Worm (Caenorhabditis elegans): ENCODE data around the gene T04A6.1.

The T04A6.1 gene

ce11 chrIII:7614530-7614929, 1.8 kb upstream of the T04A6.1 start, which contains the start of gene T04A6.2:
T04A6.2 (plus strand) TSS chrIII:7614830.
- no peak for TF ChIP-seq W03F9.2 (tag; optimal IDR thresholded peaks at IDR 0.05)
- TF ChIP-seq dao-5 (tag; optimal IDR thresholded peaks at IDR 0.05): no peak
- TF ChIP-seq him-1 (tag; optimal IDR thresholded peaks at IDR 0.05): no peak

ce11 chrIII:7618294-7618693, 2.0 kb downstream of the T04A6.1 start:
- TF ChIP-seq W03F9.2 (tag; optimal IDR thresholded peaks at IDR 0.05) (no peak), him-1 (tag; optimal IDR thresholded peaks at IDR 0.05) (no peak), dao-5 (tag; optimal IDR thresholded peaks at IDR 0.05) (no peak)

ce11 chrIII:7619846-7620245, 3.5 kb downstream of the T04A6.1 start:
- TF ChIP-seq dao-5 (tag; optimal IDR thresholded peaks at IDR 0.05) (no peak), W03F9.2 (tag; optimal IDR thresholded peaks at IDR 0.05) (no peak), him-1 (tag; optimal IDR thresholded peaks at IDR 0.05) (no peak)

- TF ChIP-seq him-1 (tag; optimal IDR thresholded peaks at IDR 0.05): no peak
- TF ChIP-seq W03F9.2 (tag; optimal IDR thresholded peaks at IDR 0.05): no peak
- no peak for TF ChIP-seq dao-5 (tag; optimal IDR thresholded peaks at IDR 0.05)
Observed at ce11 chrIII:7621355-7621754, 5.0 kb downstream of the T04A6.1 start.

ce11 chrIII:7622922-7623321, 6.6 kb downstream of the T04A6.1 start:
- TF ChIP-seq him-1 (tag; optimal IDR thresholded peaks at IDR 0.05) (no peak), dao-5 (tag; optimal IDR thresholded peaks at IDR 0.05) (no peak), W03F9.2 (tag; optimal IDR thresholded peaks at IDR 0.05) (no peak)

ce11 chrIII:7625086-7625485, 8.8 kb downstream of the T04A6.1 start, which contains the start of gene fbn-1:
fbn-1 (plus strand) TSS chrIII:7625386.
- TF ChIP-seq him-1 (tag; optimal IDR thresholded peaks at IDR 0.05): no peak
- no peak for TF ChIP-seq dao-5 (tag; optimal IDR thresholded peaks at IDR 0.05)
- no peak for TF ChIP-seq W03F9.2 (tag; optimal IDR thresholded peaks at IDR 0.05)

ce11 chrIII:7641337-7641736, 25.0 kb downstream of the T04A6.1 start:
- TF ChIP-seq him-1 (tag; optimal IDR thresholded peaks at IDR 0.05) (no peak), dao-5 (tag; optimal IDR thresholded peaks at IDR 0.05) (no peak), W03F9.2 (tag; optimal IDR thresholded peaks at IDR 0.05) (no peak)

- TF ChIP-seq him-1 (tag; optimal IDR thresholded peaks at IDR 0.05) (peak; percentile 15), W03F9.2 (tag; optimal IDR thresholded peaks at IDR 0.05) (no peak), dao-5 (tag; optimal IDR thresholded peaks at IDR 0.05) (no peak)
Observed at ce11 chrIII:7642015-7642414, 25.7 kb downstream of the T04A6.1 start.

- no peak for TF ChIP-seq him-1 (tag; optimal IDR thresholded peaks at IDR 0.05)
- no peak for TF ChIP-seq dao-5 (tag; optimal IDR thresholded peaks at IDR 0.05)
- TF ChIP-seq W03F9.2 (tag; optimal IDR thresholded peaks at IDR 0.05): no peak
Observed at ce11 chrIII:7643084-7643483, 26.8 kb downstream of the T04A6.1 start, which contains the start of gene upp-1. upp-1 (minus strand) TSS chrIII:7643101.

ce11 chrIII:7643902-7644641, 27.7 kb downstream of the T04A6.1 start:
- peak; percentile 18 for TF ChIP-seq W03F9.2 (tag; optimal IDR thresholded peaks at IDR 0.05)
- no peak for TF ChIP-seq dao-5 (tag; optimal IDR thresholded peaks at IDR 0.05)
- no peak for TF ChIP-seq him-1 (tag; optimal IDR thresholded peaks at IDR 0.05)

- TF ChIP-seq him-1 (tag; optimal IDR thresholded peaks at IDR 0.05): no peak
- TF ChIP-seq dao-5 (tag; optimal IDR thresholded peaks at IDR 0.05): no peak
- no peak for TF ChIP-seq W03F9.2 (tag; optimal IDR thresholded peaks at IDR 0.05)
Observed at ce11 chrIII:7645075-7645474, 28.7 kb downstream of the T04A6.1 start.

ce11 chrIII:7648841-7649240, 32.5 kb downstream of the T04A6.1 start:
- TF ChIP-seq him-1 (tag; optimal IDR thresholded peaks at IDR 0.05) (no peak), W03F9.2 (tag; optimal IDR thresholded peaks at IDR 0.05) (no peak), dao-5 (tag; optimal IDR thresholded peaks at IDR 0.05) (no peak)

- TF ChIP-seq dao-5 (tag; optimal IDR thresholded peaks at IDR 0.05) (no peak), him-1 (tag; optimal IDR thresholded peaks at IDR 0.05) (no peak), W03F9.2 (tag; optimal IDR thresholded peaks at IDR 0.05) (no peak)
Observed at ce11 chrIII:7655498-7655897, 39.2 kb downstream of the T04A6.1 start.

- TF ChIP-seq dao-5 (tag; optimal IDR thresholded peaks at IDR 0.05): no peak
- TF ChIP-seq him-1 (tag; optimal IDR thresholded peaks at IDR 0.05): no peak
- TF ChIP-seq W03F9.2 (tag; optimal IDR thresholded peaks at IDR 0.05): no peak
Observed at ce11 chrIII:7655932-7656331, 39.6 kb downstream of the T04A6.1 start, which contains the start of gene baz-2. baz-2 (minus strand) TSS chrIII:7656032.

ce11 chrIII:7656474-7656873, 40.1 kb downstream of the T04A6.1 start, which contains the start of gene ZK783.7:
ZK783.7 (plus strand) TSS chrIII:7656719.
- TF ChIP-seq dao-5 (tag; optimal IDR thresholded peaks at IDR 0.05): no peak
- TF ChIP-seq W03F9.2 (tag; optimal IDR thresholded peaks at IDR 0.05): no peak
- no peak for TF ChIP-seq him-1 (tag; optimal IDR thresholded peaks at IDR 0.05)
